Worm (Caenorhabditis elegans) whole organism, L2 larva: ENCODE results near the gene aars-1.

ENCODE experiments used
- C34F6.9 ChIP-seq: fragments of 150-350 bp; optimal IDR thresholded peaks from 2 replicates; lab custom pipeline; 2014; ENCODE audit warnings: missing biosample characterization, missing genetic modification characterization
- F13H6.1 ChIP-seq: sonication (generic microtip); optimal IDR thresholded peaks from 2 replicates; lab custom pipeline; 2016; ENCODE audit warnings: missing genetic modification characterization, missing compliant biosample characterization
- R02D3.7 ChIP-seq: fragments of 150-350 bp; optimal IDR thresholded peaks from 2 replicates; lab custom pipeline; 2014; ENCODE audit warnings: missing biosample characterization, missing genetic modification characterization
- Y55F3AM.14 ChIP-seq: fragments of 200-800 bp; sonication (Bioruptor generic); optimal IDR thresholded peaks from 2 replicates; lab custom pipeline; 2018; ENCODE audit warnings: mild to moderate bottlenecking, missing genetic modification characterization, missing compliant biosample characterization
- ZK546.5 ChIP-seq: sonication (generic microtip); optimal IDR thresholded peaks from 2 replicates; lab custom pipeline; 2017; ENCODE audit warnings: missing biosample characterization, missing genetic modification characterization
- alr-1 ChIP-seq: fragments of 150-350 bp; optimal IDR thresholded peaks from 2 replicates; lab custom pipeline; 2014; ENCODE audit warnings: missing biosample characterization, missing genetic modification characterization
- aly-2 ChIP-seq: fragments of 150-350 bp; optimal IDR thresholded peaks from 2 replicates; lab custom pipeline; 2014; ENCODE audit warnings: missing biosample characterization, missing genetic modification characterization
- ama-1 ChIP-seq: fragments of 150-350 bp; optimal IDR thresholded peaks from 2 replicates; lab custom pipeline; 2018; ENCODE audit warnings: inconsistent platforms
- blmp-1 ChIP-seq: sonication (generic microtip); optimal IDR thresholded peaks from 2 replicates; lab custom pipeline; 2017; ENCODE audit warnings: missing genetic modification characterization, mild to moderate bottlenecking, missing compliant biosample characterization, antibody characterized with exemption, moderate library complexity; ENCODE audit not compliant: insufficient read depth
- ceh-16 ChIP-seq: fragments of 150-350 bp; optimal IDR thresholded peaks from 2 replicates; lab custom pipeline; 2014; ENCODE audit warnings: missing biosample characterization, missing genetic modification characterization
- ceh-82 ChIP-seq: fragments of 150-350 bp; optimal IDR thresholded peaks from 2 replicates; lab custom pipeline; 2014; ENCODE audit warnings: missing biosample characterization, missing genetic modification characterization
- crh-2 ChIP-seq: sonication (generic microtip); optimal IDR thresholded peaks from 2 replicates; lab custom pipeline; 2017; ENCODE audit warnings: missing biosample characterization, missing genetic modification characterization
- egl-27 ChIP-seq: sonication (generic microtip); optimal IDR thresholded peaks from 3 replicates; lab custom pipeline; 2017; ENCODE audit warnings: missing biosample characterization, missing genetic modification reagents, missing genetic modification characterization
- elt-1 ChIP-seq: fragments of 150-350 bp; optimal IDR thresholded peaks from 2 replicates; lab custom pipeline; 2014; ENCODE audit warnings: missing biosample characterization, missing genetic modification characterization
- fos-1 ChIP-seq: fragments of 150-350 bp; optimal IDR thresholded peaks from 2 replicates; lab custom pipeline; 2014; ENCODE audit warnings: missing biosample characterization, missing genetic modification characterization
- gmeb-1 ChIP-seq: fragments of 150-350 bp; optimal IDR thresholded peaks from 2 replicates; lab custom pipeline; 2014; ENCODE audit warnings: missing biosample characterization, missing genetic modification characterization
- lin-11 ChIP-seq: fragments of 150-350 bp; sonication (generic microtip); optimal IDR thresholded peaks from 2 replicates; lab custom pipeline; 2014; ENCODE audit warnings: missing biosample characterization, missing genetic modification characterization, inconsistent platforms, mixed read lengths
- lin-13 ChIP-seq: fragments of 150-350 bp; optimal IDR thresholded peaks from 2 replicates; lab custom pipeline; 2014; ENCODE audit warnings: missing biosample characterization, missing genetic modification reagents, missing genetic modification characterization
- lin-39 ChIP-seq: fragments of 150-350 bp; optimal IDR thresholded peaks from 2 replicates; lab custom pipeline; 2014; ENCODE audit warnings: missing biosample characterization, missing genetic modification reagents, missing genetic modification characterization
- mab-5 ChIP-seq: fragments of 150-350 bp; optimal IDR thresholded peaks from 2 replicates; lab custom pipeline; 2014; ENCODE audit warnings: missing biosample characterization, missing genetic modification characterization
- mbf-1 ChIP-seq: sonication (generic microtip); optimal IDR thresholded peaks from 2 replicates; lab custom pipeline; 2017; ENCODE audit warnings: missing biosample characterization, missing genetic modification characterization
- mdl-1 ChIP-seq, 2 experiments: fragments of 150-350 bp in 1 of 2; sonication (generic microtip) in 1 of 2; optimal IDR thresholded peaks; 2 replicates each; lab custom pipeline; 2017; ENCODE audit warnings: missing biosample characterization in 2 of 2, missing genetic modification characterization in 2 of 2
- nhr-10 ChIP-seq: sonication (generic microtip); optimal IDR thresholded peaks from 2 replicates; lab custom pipeline; 2017; ENCODE audit warnings: missing biosample characterization, missing genetic modification characterization
- nhr-11 ChIP-seq: fragments of 150-350 bp; optimal IDR thresholded peaks from 2 replicates; lab custom pipeline; 2014; ENCODE audit warnings: missing biosample characterization, missing genetic modification characterization
- nhr-12 ChIP-seq: fragments of 150-350 bp; optimal IDR thresholded peaks from 2 replicates; lab custom pipeline; 2014; ENCODE audit warnings: missing biosample characterization, missing genetic modification characterization
- nhr-129 ChIP-seq: fragments of 150-350 bp; optimal IDR thresholded peaks from 2 replicates; lab custom pipeline; 2014; ENCODE audit warnings: missing biosample characterization, missing genetic modification characterization
- nhr-21 ChIP-seq: fragments of 150-350 bp; optimal IDR thresholded peaks from 2 replicates; lab custom pipeline; 2014; ENCODE audit warnings: missing biosample characterization, missing genetic modification characterization
- nhr-23 ChIP-seq: fragments of 150-350 bp; optimal IDR thresholded peaks from 2 replicates; lab custom pipeline; 2014; ENCODE audit warnings: missing biosample characterization, missing genetic modification reagents, missing genetic modification characterization
- nhr-237 ChIP-seq: fragments of 150-350 bp; optimal IDR thresholded peaks from 2 replicates; lab custom pipeline; 2014; ENCODE audit warnings: missing biosample characterization, missing genetic modification characterization
- nhr-25 ChIP-seq: fragments of 150-350 bp; sonication (generic microtip); optimal IDR thresholded peaks from 3 replicates; lab custom pipeline; 2014; ENCODE audit warnings: missing biosample characterization, missing genetic modification characterization
- nhr-6 ChIP-seq: fragments of 150-350 bp; optimal IDR thresholded peaks from 2 replicates; lab custom pipeline; 2014; ENCODE audit warnings: missing biosample characterization, missing genetic modification characterization
- sem-4 ChIP-seq: fragments of 150-350 bp; optimal IDR thresholded peaks from 2 replicates; lab custom pipeline; 2014; ENCODE audit warnings: missing biosample characterization, missing genetic modification reagents, missing genetic modification characterization
- skn-1 ChIP-seq: sonication (generic microtip); optimal IDR thresholded peaks from 2 replicates; lab custom pipeline; 2017; ENCODE audit warnings: missing biosample characterization, missing genetic modification characterization
- sma-3 ChIP-seq: sonication (generic microtip); optimal IDR thresholded peaks from 2 replicates; lab custom pipeline; 2016; ENCODE audit warnings: missing genetic modification reagents, missing genetic modification characterization, missing compliant biosample characterization
- sma-9 ChIP-seq, 2 experiments: fragments of 150-350 bp in 1 of 2; sonication (generic microtip) in 1 of 2; optimal IDR thresholded peaks; 2 replicates each; lab custom pipeline; 2014 to 2016; ENCODE audit warnings: missing genetic modification characterization in 2 of 2, mild to moderate bottlenecking in 1 of 2, missing biosample characterization in 1 of 2, missing compliant biosample characterization in 1 of 2, missing genetic modification reagents in 1 of 2, moderate library complexity in 1 of 2
- snpc-4 ChIP-seq: fragments of 150-350 bp; optimal IDR thresholded peaks from 2 replicates; lab custom pipeline; 2014; ENCODE audit warnings: missing biosample characterization, missing genetic modification characterization
- unc-39 ChIP-seq: fragments of 150-350 bp; optimal IDR thresholded peaks from 2 replicates; lab custom pipeline; 2014; ENCODE audit warnings: missing biosample characterization, missing genetic modification characterization
- unc-55 ChIP-seq: fragments of 150-350 bp; sonication (generic microtip); optimal IDR thresholded peaks from 3 replicates; lab custom pipeline; 2014; ENCODE audit warnings: missing biosample characterization, missing genetic modification reagents, missing genetic modification characterization
- zag-1 ChIP-seq: fragments of 150-350 bp; optimal IDR thresholded peaks from 2 replicates; lab custom pipeline; 2014; ENCODE audit warnings: missing biosample characterization, missing genetic modification characterization
- ztf-1 ChIP-seq: fragments of 200-800 bp; sonication (Bioruptor generic); conservative IDR thresholded peaks from 2 replicates; pipeline ENCODE4 v1.3.6; 2022; ENCODE audit warnings: missing genetic modification characterization, missing compliant biosample characterization
- ztf-11 ChIP-seq: sonication (generic microtip); optimal IDR thresholded peaks from 2 replicates; lab custom pipeline; 2017; ENCODE audit warnings: missing biosample characterization, missing genetic modification characterization
- ztf-4 ChIP-seq: fragments of 150-350 bp; optimal IDR thresholded peaks from 2 replicates; lab custom pipeline; 2014; ENCODE audit warnings: missing biosample characterization, missing genetic modification characterization

The aars-1 gene

ce11 chrII:11484600-11484999 is 20.3 kb upstream of the aars-1 start (continued):
- TF ChIP-seq nhr-11 (tag; lab: Kevin White, UChicago) = peak; percentile 39
- TF ChIP-seq lin-39 (tag; lab: Kevin White, UChicago) = no peak
- no peak for TF ChIP-seq nhr-10 (tag; lab: Kevin White, UChicago)
- TF ChIP-seq mbf-1 (tag; lab: Kevin White, UChicago) = no peak
- TF ChIP-seq crh-2 (tag; lab: Kevin White, UChicago) = peak; percentile 63
- TF ChIP-seq nhr-129 = peak; percentile 88
- TF ChIP-seq zag-1 (tag; lab: Kevin White, UChicago) = peak; percentile 1
- TF ChIP-seq fos-1 (tag; lab: Kevin White, UChicago) = peak; percentile 70
- peak; percentile 78 for TF ChIP-seq C34F6.9 (tag; lab: Kevin White, UChicago)
- no peak for TF ChIP-seq ama-1 (lab: Kevin White, UChicago)
- peak; percentile 59 for TF ChIP-seq ceh-82 (tag; lab: Kevin White, UChicago)
- TF ChIP-seq gmeb-1 (tag; lab: Kevin White, UChicago) = peak; percentile 56

DNA sequence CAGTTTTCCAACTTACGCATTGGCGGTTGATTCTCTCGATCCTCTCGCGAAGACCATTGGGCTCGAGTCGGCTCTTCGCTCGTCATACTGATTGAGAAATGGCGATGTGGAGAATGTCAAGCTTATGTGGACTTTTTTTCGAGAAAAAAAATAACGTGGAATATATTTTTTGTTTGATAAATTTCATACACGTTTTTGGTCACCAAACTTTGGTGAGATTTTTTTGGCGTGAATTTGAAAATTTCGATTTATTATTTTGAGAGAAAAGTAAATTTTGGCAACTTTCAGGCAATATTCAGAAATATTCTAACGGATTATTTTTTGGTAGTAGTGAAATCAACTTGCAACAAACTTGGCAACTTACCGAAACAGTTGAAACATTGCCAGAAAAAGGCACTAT is 14.8 kb upstream of the aars-1 start, which contains the start of gene W02B12.12:
TSS of gene W02B12.12 (minus strand) at position 101 of the 400 bp plus-strand sequence.
- TF ChIP-seq ztf-11 (tag; lab: Kevin White, UChicago) = no peak
- no peak for TF ChIP-seq mab-5 (tag; lab: Kevin White, UChicago)
- TF ChIP-seq snpc-4 (tag; lab: Kevin White, UChicago) = no peak
- no peak for TF ChIP-seq nhr-21
- TF ChIP-seq nhr-11 (tag; lab: Kevin White, UChicago) = no peak
- no peak for TF ChIP-seq nhr-10 (tag; lab: Kevin White, UChicago)
- no peak for TF ChIP-seq nhr-25 (tag; lab: Kevin White, UChicago)
- no peak for TF ChIP-seq F13H6.1 (tag; lab: Kevin White, UChicago)
- no peak for TF ChIP-seq unc-39 (tag; lab: Kevin White, UChicago)
- TF ChIP-seq, all 48 proteins: peak for 0

DNA sequence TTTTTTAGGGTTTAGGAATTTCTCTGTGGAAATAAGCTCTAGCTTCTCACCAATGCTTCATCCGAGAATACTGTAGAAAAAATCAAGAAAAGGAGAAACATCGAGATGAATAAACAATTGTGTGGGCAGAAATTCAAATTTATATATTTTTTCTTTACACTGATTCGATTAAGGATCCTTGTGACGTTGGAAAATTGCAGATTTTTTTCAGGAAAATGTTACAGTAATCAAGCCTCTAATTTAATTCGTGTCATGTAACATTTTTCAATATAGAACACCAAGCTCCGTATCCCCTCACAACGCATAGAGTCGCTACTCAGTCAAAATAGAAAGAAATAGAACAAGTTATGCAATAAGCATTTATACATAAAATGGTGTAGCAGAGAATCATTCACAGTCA is 12.1 kb upstream of the aars-1 start, which contains the start of gene W02B12.16:
TSS of gene W02B12.16 (minus strand) at position 101 of the 400 bp plus-strand sequence.
- TF ChIP-seq egl-27 (tag; lab: Kevin White, UChicago) (no peak), ama-1 (lab: Kevin White, UChicago) (no peak), aly-2 (tag; lab: Kevin White, UChicago) (no peak), blmp-1 (tag; lab: Kevin White, UChicago) (no peak), zag-1 (tag; lab: Kevin White, UChicago) (no peak), lin-39 (tag; lab: Kevin White, UChicago) (no peak), ZK546.5 (tag; lab: Kevin White, UChicago) (no peak), mbf-1 (tag; lab: Kevin White, UChicago) (no peak), alr-1 (tag; lab: Kevin White, UChicago) (no peak), Y55F3AM.14 (GFP tag; lab: Kevin White, UChicago) (no peak)

ce11 chrII:11473525-11474181 is 9.4 kb upstream of the aars-1 start, which contains the start of the genes metl-1 and W02B12.11:
TSS of gene metl-1 (minus strand) at chrII:11473575.
TSS of gene W02B12.11 (plus strand) at chrII:11473861.
- TF ChIP-seq mbf-1 (tag; lab: Kevin White, UChicago) (no peak), lin-11 (tag; lab: Kevin White, UChicago) (peak; percentile 79), ztf-4 (tag; lab: Kevin White, UChicago) (peak; percentile 79), nhr-6 (tag; lab: Kevin White, UChicago) (peak; percentile 38), Y55F3AM.14 (GFP tag; lab: Kevin White, UChicago) (peak; percentile 29), nhr-23 (no peak), lin-39 (tag; lab: Kevin White, UChicago) (no peak), nhr-129 (peak; percentile 62), nhr-21 (peak; percentile 82), sma-3 (GFP tag; lab: Kevin White, UChicago) (peak; percentile 77), nhr-12 (tag; lab: Kevin White, UChicago) (no peak), snpc-4 (tag; lab: Kevin White, UChicago) (peak; percentile 77), R02D3.7 (tag; lab: Kevin White, UChicago) (peak; percentile 53), sma-9 (GFP tag; optimal IDR thresholded peaks at IDR 0.05; lab: Kevin White, UChicago) (peak; percentile 90), sma-9 (tag; optimal IDR thresholded peaks at IDR 0.05; lab: Kevin White, UChicago) (no peak), aly-2 (tag; lab: Kevin White, UChicago) (no peak), crh-2 (tag; lab: Kevin White, UChicago) (peak; percentile 83), unc-55 (GFP tag; lab: Kevin White, UChicago) (peak; percentile 87), gmeb-1 (tag; lab: Kevin White, UChicago) (peak; percentile 87), ztf-1 (no peak), mdl-1 (tag; optimal IDR thresholded peaks at IDR 0.05; lab: Kevin White, UChicago) (no peak), sem-4 (tag; lab: Kevin White, UChicago) (peak; percentile 88), zag-1 (tag; lab: Kevin White, UChicago) (no peak), lin-13 (GFP tag; lab: Kevin White, UChicago) (peak; percentile 85), nhr-237 (no peak), ZK546.5 (tag; lab: Kevin White, UChicago) (no peak), nhr-11 (tag; lab: Kevin White, UChicago) (no peak), ceh-16 (tag; lab: Kevin White, UChicago) (peak; percentile 21), ceh-82 (tag; lab: Kevin White, UChicago) (no peak), unc-39 (tag; lab: Kevin White, UChicago) (no peak), elt-1 (tag; lab: Kevin White, UChicago) (no peak), nhr-10 (tag; lab: Kevin White, UChicago) (no peak), alr-1 (tag; lab: Kevin White, UChicago) (no peak), ama-1 (lab: Kevin White, UChicago) (peak; percentile 14), ztf-11 (tag; lab: Kevin White, UChicago) (no peak), skn-1 (tag; lab: Kevin White, UChicago) (no peak)
